Worm (Caenorhabditis elegans): ENCODE measurements around the gene Y39F10C.3.
A peak's percentile ranks its signal among the peaks of the same experiment; 100 is the strongest.
"Not testable (repeated sequence)": the region's sequence is repeated elsewhere in the genome, so short reads cannot be mapped to it uniquely, and the experiment has no call there.

DNA sequence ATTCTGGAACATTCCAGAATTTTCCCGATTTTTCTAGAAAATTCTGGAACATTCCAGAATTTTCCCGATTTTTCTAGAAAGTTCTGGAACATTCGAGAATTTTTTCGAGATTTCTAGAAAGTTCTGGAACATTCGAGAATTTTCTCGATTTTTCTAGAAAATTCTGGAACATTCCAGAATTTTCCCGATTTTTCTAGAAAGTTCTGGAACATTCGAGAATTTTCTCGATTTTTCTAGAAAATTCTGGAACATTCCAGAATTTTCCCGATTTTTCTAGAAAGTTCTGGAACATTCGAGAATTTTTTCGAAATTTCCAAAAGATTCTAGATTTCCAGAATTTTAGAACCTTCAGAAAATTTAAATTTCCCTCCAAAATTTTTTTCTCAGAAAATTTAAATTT, 41.7 kb upstream of the Y39F10C.3 start:
- TF ChIP-seq med-1 (GFP tag; optimal IDR thresholded peaks at IDR 0.05; ENCODE audit: insufficient read depth); cog-1 (tag; optimal IDR thresholded peaks at IDR 0.05): not testable (repeated sequence)
- peak; percentile 55; the same call in 1 of the 2 replicates for TF ChIP-seq flt-1 (GFP tag; IDR thresholded peaks at IDR 0.05)
